Worm (Caenorhabditis elegans) whole organism, L1 larva: ENCODE measurements around the gene F31D4.5.

Source experiments
- C16A3.4 ChIP-seq: fragments of 150-350 bp; optimal IDR thresholded peaks from 2 replicates; lab custom pipeline; 2014; ENCODE audit warnings: missing biosample characterization, missing genetic modification characterization
- F16B12.6 ChIP-seq: fragments of 150-350 bp; optimal IDR thresholded peaks from 2 replicates; lab custom pipeline; 2014; ENCODE audit warnings: missing biosample characterization, missing genetic modification characterization
- Y116A8C.19 ChIP-seq: sonication (generic microtip); optimal IDR thresholded peaks from 2 replicates; lab custom pipeline; 2016; ENCODE audit warnings: missing compliant biosample characterization, missing genetic modification characterization, borderline replicate concordance
- aha-1 ChIP-seq: fragments of 150-350 bp; optimal IDR thresholded peaks from 2 replicates; lab custom pipeline; 2014; ENCODE audit warnings: missing biosample characterization, missing genetic modification characterization
- aly-2 ChIP-seq: fragments of 150-350 bp; optimal IDR thresholded peaks from 2 replicates; lab custom pipeline; 2014; ENCODE audit warnings: missing biosample characterization, missing genetic modification characterization
- ama-1 ChIP-seq: fragments of 150-350 bp; optimal IDR thresholded peaks from 2 replicates; lab custom pipeline; 2014
- blmp-1 ChIP-seq: fragments of 150-350 bp; optimal IDR thresholded peaks from 2 replicates; lab custom pipeline; 2014; ENCODE audit warnings: missing biosample characterization, missing genetic modification characterization
- ceh-8 ChIP-seq: fragments of 200-800 bp; sonication (Bioruptor generic); optimal IDR thresholded peaks from 2 replicates; lab custom pipeline; 2018; ENCODE audit warnings: mild to moderate bottlenecking, missing genetic modification characterization, moderate library complexity, missing compliant biosample characterization
- ceh-82 ChIP-seq, 3 experiments: fragments of 150-350 bp in 1 of 3; sonication (generic microtip) in 2 of 3; optimal IDR thresholded peaks; 2 replicates each; lab custom pipeline; 2014 to 2017; ENCODE audit warnings: missing biosample characterization in 3 of 3, missing genetic modification characterization in 3 of 3
- ceh-90 ChIP-seq: sonication (generic microtip); optimal IDR thresholded peaks from 2 replicates; lab custom pipeline; 2016; ENCODE audit warnings: missing genetic modification characterization, missing compliant biosample characterization
- ces-1 ChIP-seq: fragments of 150-350 bp; optimal IDR thresholded peaks from 2 replicates; lab custom pipeline; 2014; ENCODE audit warnings: missing biosample characterization, missing genetic modification reagents, missing genetic modification characterization
- dsc-1 ChIP-seq: sonication (generic microtip); optimal IDR thresholded peaks from 2 replicates; lab custom pipeline; 2016; ENCODE audit warnings: mild to moderate bottlenecking, missing genetic modification characterization, missing compliant biosample characterization
- efl-1 ChIP-seq, 4 experiments: fragments of 150-350 bp; optimal IDR thresholded peaks in 3 of 4; peaks in 1 of 4; 1 replicate in 1 of 4; 2 replicates in 3 of 4; lab custom pipeline; 2014; ENCODE audit warnings: missing biosample characterization in 2 of 4, missing genetic modification characterization in 2 of 4, missing genetic modification reagents in 2 of 4
- egl-13 ChIP-seq: sonication (generic microtip); optimal IDR thresholded peaks from 2 replicates; lab custom pipeline; 2016; ENCODE audit warnings: missing genotype, missing genetic modification reagents, missing genetic modification characterization, missing compliant biosample characterization
- egl-27 ChIP-seq, 2 experiments: fragments of 150-350 bp in 1 of 2; sonication (generic microtip); optimal IDR thresholded peaks; 3 replicates each; lab custom pipeline; 2017 to 2018; ENCODE audit warnings: missing biosample characterization in 2 of 2, missing genetic modification characterization in 2 of 2, missing genetic modification reagents in 2 of 2
- elt-2 ChIP-seq: sonication (generic microtip); optimal IDR thresholded peaks from 2 replicates; lab custom pipeline; 2016; ENCODE audit warnings: missing genetic modification characterization, mild to moderate bottlenecking, inconsistent platforms, missing compliant biosample characterization, missing genetic modification reagents
- fkh-4 ChIP-seq: sonication (generic microtip); optimal IDR thresholded peaks from 2 replicates; lab custom pipeline; 2016; ENCODE audit warnings: missing compliant biosample characterization, missing genetic modification characterization, borderline replicate concordance
- fos-1 ChIP-seq: fragments of 150-350 bp; optimal IDR thresholded peaks from 2 replicates; lab custom pipeline; 2014; ENCODE audit warnings: missing biosample characterization, missing genetic modification characterization
- grh-1 ChIP-seq: fragments of 200-800 bp; sonication (Bioruptor generic); IDR thresholded peaks from 2 replicates; pipeline ENCODE4 v1.3.6; 2022; ENCODE audit warnings: missing genetic modification reagents, missing genetic modification characterization, missing compliant biosample characterization
- irx-1 ChIP-seq: sonication (generic microtip); optimal IDR thresholded peaks from 2 replicates; lab custom pipeline; 2016; ENCODE audit warnings: missing genetic modification characterization, missing compliant biosample characterization
- isw-1 ChIP-seq: fragments of 200-800 bp; sonication (Bioruptor generic); IDR thresholded peaks from 2 replicates; pipeline ENCODE4 v1.3.6; 2022; ENCODE audit warnings: missing genetic modification characterization, missing compliant biosample characterization
- lin-14 ChIP-seq: fragments of 200-800 bp; sonication (Bioruptor generic); optimal IDR thresholded peaks from 2 replicates; lab custom pipeline; 2018; ENCODE audit warnings: mild to moderate bottlenecking, missing genetic modification characterization, moderate library complexity, missing compliant biosample characterization
- mdl-1 ChIP-seq, 2 experiments: fragments of 150-350 bp; optimal IDR thresholded peaks; 2 replicates each; lab custom pipeline; 2014 to 2017; ENCODE audit warnings: missing biosample characterization in 2 of 2, missing genetic modification characterization in 2 of 2, inconsistent platforms in 1 of 2
- mef-2 ChIP-seq: fragments of 150-350 bp; optimal IDR thresholded peaks from 2 replicates; lab custom pipeline; 2014; ENCODE audit warnings: missing biosample characterization, missing genetic modification characterization
- nhr-11 ChIP-seq: fragments of 150-350 bp; optimal IDR thresholded peaks from 2 replicates; lab custom pipeline; 2014; ENCODE audit warnings: missing biosample characterization, missing genetic modification characterization
- nhr-12 ChIP-seq: sonication (generic microtip); optimal IDR thresholded peaks from 2 replicates; lab custom pipeline; 2017; ENCODE audit warnings: missing biosample characterization, missing genetic modification characterization
- nhr-19 ChIP-seq: fragments of 200-800 bp; sonication (Bioruptor generic); conservative IDR thresholded peaks from 2 replicates; pipeline ENCODE4 v1.3.6; 2022; ENCODE audit warnings: missing genetic modification characterization, missing compliant biosample characterization
- nhr-20 ChIP-seq: sonication (generic microtip); optimal IDR thresholded peaks from 2 replicates; lab custom pipeline; 2016; ENCODE audit warnings: mild to moderate bottlenecking, missing genetic modification characterization, missing compliant biosample characterization
- nhr-237 ChIP-seq: fragments of 150-350 bp; optimal IDR thresholded peaks from 2 replicates; lab custom pipeline; 2014; ENCODE audit warnings: missing biosample characterization, missing genetic modification characterization
- nhr-71 ChIP-seq: sonication (generic microtip); optimal IDR thresholded peaks from 2 replicates; lab custom pipeline; 2016; ENCODE audit warnings: mild to moderate bottlenecking, missing genetic modification characterization, moderate library complexity, missing compliant biosample characterization
- nhr-76 ChIP-seq: sonication (generic microtip); optimal IDR thresholded peaks from 2 replicates; lab custom pipeline; 2017; ENCODE audit warnings: missing biosample characterization, missing genetic modification characterization
- nhr-77 ChIP-seq: fragments of 150-350 bp; optimal IDR thresholded peaks from 2 replicates; lab custom pipeline; 2014; ENCODE audit warnings: missing biosample characterization, missing genetic modification characterization
- nhr-90 ChIP-seq: sonication (generic microtip); optimal IDR thresholded peaks from 2 replicates; lab custom pipeline; 2016; ENCODE audit warnings: mild to moderate bottlenecking, missing genetic modification characterization, missing compliant biosample characterization; ENCODE audit not compliant: poor library complexity
- pqm-1 ChIP-seq: sonication (generic microtip); optimal IDR thresholded peaks from 3 replicates; lab custom pipeline; 2017; ENCODE audit warnings: missing biosample characterization, missing genetic modification characterization
- rnt-1 ChIP-seq: sonication (generic microtip); optimal IDR thresholded peaks from 2 replicates; lab custom pipeline; 2016; ENCODE audit warnings: mild to moderate bottlenecking, missing genetic modification characterization, moderate library complexity, missing compliant biosample characterization
- snu-23 ChIP-seq: sonication (generic microtip); optimal IDR thresholded peaks from 2 replicates; lab custom pipeline; 2016; ENCODE audit warnings: missing genetic modification characterization, missing compliant biosample characterization
- sox-4 ChIP-seq: sonication (generic microtip); optimal IDR thresholded peaks from 2 replicates; lab custom pipeline; 2016; ENCODE audit warnings: missing genetic modification characterization, missing compliant biosample characterization
- sptf-1 ChIP-seq: fragments of 150-350 bp; optimal IDR thresholded peaks from 2 replicates; lab custom pipeline; 2014; ENCODE audit warnings: missing biosample characterization, missing genetic modification characterization
- tbx-2 ChIP-seq: sonication (generic microtip); optimal IDR thresholded peaks from 2 replicates; lab custom pipeline; 2016; ENCODE audit warnings: missing genetic modification characterization, missing compliant biosample characterization
- tlp-1 ChIP-seq: fragments of 150-350 bp; optimal IDR thresholded peaks from 2 replicates; lab custom pipeline; 2014; ENCODE audit warnings: missing biosample characterization, missing genetic modification characterization
- unc-130 ChIP-seq: fragments of 150-350 bp; optimal IDR thresholded peaks from 2 replicates; lab custom pipeline; 2017; ENCODE audit warnings: missing biosample characterization, missing genetic modification characterization, inconsistent platforms
- unc-62 ChIP-seq: fragments of 150-350 bp; optimal IDR thresholded peaks from 2 replicates; lab custom pipeline; 2014; ENCODE audit warnings: missing biosample characterization, missing genetic modification reagents, missing genetic modification characterization
- unc-86 ChIP-seq: sonication (generic microtip); optimal IDR thresholded peaks from 2 replicates; lab custom pipeline; 2016; ENCODE audit warnings: missing genetic modification characterization, missing compliant biosample characterization
- zip-4 ChIP-seq: fragments of 200-800 bp; sonication (Bioruptor generic); optimal IDR thresholded peaks from 2 replicates; lab custom pipeline; 2018; ENCODE audit warnings: mild to moderate bottlenecking, missing genetic modification characterization, moderate library complexity, missing compliant biosample characterization

The F31D4.5 gene

ce11 chrV:20851847-20852386 is 2.0 kb upstream of the F31D4.5 start, which contains the start of gene ndua-1 (continued):
- no peak for TF ChIP-seq zip-4 (GFP tag; lab: Kevin White, UChicago)
- TF ChIP-seq blmp-1 (tag; lab: Kevin White, UChicago) = peak; percentile 0
- no peak for TF ChIP-seq egl-13 (tag; lab: Kevin White, UChicago)
- TF ChIP-seq nhr-11 (tag; lab: Kevin White, UChicago) = no peak
- no peak for TF ChIP-seq egl-27 (tag; optimal IDR thresholded peaks at IDR 0.05; lab: Kevin White, UChicago)
- TF ChIP-seq elt-2 (tag; lab: Kevin White, UChicago) = no peak
- TF ChIP-seq pqm-1 = no peak
- no peak for TF ChIP-seq Y116A8C.19 (tag; lab: Kevin White, UChicago)
- no peak for TF ChIP-seq isw-1 (GFP tag; lab: Robert Waterston, UW)
- peak; percentile 53 for TF ChIP-seq tbx-2
- no peak for TF ChIP-seq lin-14 (GFP tag; lab: Kevin White, UChicago)
- no peak for TF ChIP-seq aly-2 (tag; lab: Kevin White, UChicago)
- no peak for TF ChIP-seq C16A3.4 (tag; lab: Kevin White, UChicago)
- no peak for TF ChIP-seq ceh-8
- peak; percentile 71 for TF ChIP-seq snu-23
- TF ChIP-seq aha-1 (tag; lab: Kevin White, UChicago) = no peak
- TF ChIP-seq dsc-1 = peak; percentile 35
- peak; percentile 6 for TF ChIP-seq unc-130 (tag; lab: Kevin White, UChicago)
- TF ChIP-seq nhr-20 (tag; lab: Kevin White, UChicago) = peak; percentile 63
- no peak for TF ChIP-seq unc-62 (GFP tag; lab: Kevin White, UChicago)
- peak; percentile 76 for TF ChIP-seq rnt-1 (tag; lab: Kevin White, UChicago)
- TF ChIP-seq nhr-76 (tag; lab: Kevin White, UChicago) = no peak
- no peak for TF ChIP-seq fkh-4
- TF ChIP-seq ama-1 (lab: Kevin White, UChicago) = no peak
- TF ChIP-seq tlp-1 (tag; lab: Kevin White, UChicago) = no peak
- TF ChIP-seq mdl-1 (tag; optimal IDR thresholded peaks at IDR 0.05; lab: Kevin White, UChicago) = no peak
- TF ChIP-seq ces-1 (GFP tag; lab: Kevin White, UChicago) = no peak
- TF ChIP-seq sptf-1 (tag; lab: Kevin White, UChicago) = no peak
- no peak for TF ChIP-seq mef-2 (tag; lab: Kevin White, UChicago)
- peak; percentile 56 for TF ChIP-seq nhr-90 (tag; lab: Kevin White, UChicago)
- peak; percentile 27 for TF ChIP-seq sox-4
- peak in 2 of 3 experiments; percentile 44 to 64 for TF ChIP-seq ceh-82 (tag; optimal IDR thresholded peaks at IDR 0.05; lab: Kevin White, UChicago)
- no peak for TF ChIP-seq F16B12.6 (tag; lab: Kevin White, UChicago)
- TF ChIP-seq fos-1 (tag; lab: Kevin White, UChicago) = no peak
- TF ChIP-seq nhr-77 (tag; lab: Kevin White, UChicago) = no peak
- TF ChIP-seq unc-86 (tag; lab: Kevin White, UChicago) = peak; percentile 1

- TF ChIP-seq isw-1 (GFP tag; lab: Robert Waterston, UW) = no peak
- no peak for TF ChIP-seq F16B12.6 (tag; lab: Kevin White, UChicago)
- TF ChIP-seq blmp-1 (tag; lab: Kevin White, UChicago) = peak; percentile 71
- TF ChIP-seq zip-4 (GFP tag; lab: Kevin White, UChicago) = no peak
Observed at ce11 chrV:20861080-20861479, 7.2 kb downstream of the F31D4.5 start, which contains the start of gene try-4. TSS of gene try-4 (minus strand) at chrV:20861153.

- TF ChIP-seq dsc-1 = no peak
- TF ChIP-seq nhr-12 = no peak
- no peak for TF ChIP-seq grh-1 (GFP tag; lab: Robert Waterston, UW)
- TF ChIP-seq efl-1 (optimal IDR thresholded peaks at IDR 0.05; lab: Kevin White, UChicago) = no peak
- TF ChIP-seq efl-1 (GFP tag; optimal IDR thresholded peaks at IDR 0.05 in 1 of 2; lab: Kevin White, UChicago) = no peak
- no peak for TF ChIP-seq snu-23
- TF ChIP-seq tlp-1 (tag; lab: Kevin White, UChicago) = no peak
- no peak for TF ChIP-seq ceh-90
- TF ChIP-seq mef-2 (tag; lab: Kevin White, UChicago) = no peak
- no peak for TF ChIP-seq tbx-2
- no peak for TF ChIP-seq isw-1 (GFP tag; lab: Robert Waterston, UW)
- TF ChIP-seq nhr-19 (GFP tag; lab: Robert Waterston, UW) = no peak
- no peak for TF ChIP-seq nhr-237
- no peak for TF ChIP-seq irx-1 (tag; lab: Kevin White, UChicago)
- TF ChIP-seq nhr-71 = no peak
- TF ChIP-seq, all 84 proteins: peak for 0
Observed at ce11 chrV:20862681-20863080, 8.8 kb downstream of the F31D4.5 start, which contains the start of gene twk-35. TSS of gene twk-35 (plus strand) at chrV:20862981.
